Worm (Caenorhabditis elegans) whole organism, young adult: ENCODE measurements around the gene R04E5.9.

Experiments used
- B0019.2 ChIP-seq: fragments of 200-800 bp; sonication (Bioruptor generic); conservative IDR thresholded peaks from 2 replicates; pipeline ENCODE4 v1.3.6; 2022; ENCODE audit warnings: missing genetic modification reagents, missing genetic modification characterization, missing compliant biosample characterization
- C06A6.2 ChIP-seq: fragments of 200-800 bp; sonication (Bioruptor generic); conservative IDR thresholded peaks from 2 replicates; pipeline ENCODE4 v1.3.6; 2022; ENCODE audit warnings: missing genetic modification characterization, missing compliant biosample characterization
- D2030.7 ChIP-seq: fragments of 200-800 bp; sonication (Bioruptor generic); IDR thresholded peaks from 2 replicates; pipeline ENCODE4 v1.3.6; 2022; ENCODE audit warnings: missing genetic modification reagents, missing genetic modification characterization, missing compliant biosample characterization
- F22D6.2 ChIP-seq: sonication (generic microtip); optimal IDR thresholded peaks from 2 replicates; lab custom pipeline; 2016; ENCODE audit warnings: mild to moderate bottlenecking, missing genetic modification characterization, missing compliant biosample characterization
- F55B11.4 ChIP-seq: sonication (generic microtip); optimal IDR thresholded peaks from 2 replicates; lab custom pipeline; 2016; ENCODE audit warnings: missing compliant biosample characterization, missing genetic modification characterization, borderline replicate concordance; ENCODE audit not compliant: insufficient read depth
- F57C9.4 ChIP-seq: sonication (generic microtip); optimal IDR thresholded peaks from 2 replicates; lab custom pipeline; 2017; ENCODE audit warnings: mild to moderate bottlenecking, missing genetic modification characterization, missing compliant biosample characterization
- T26A5.8 ChIP-seq: sonication (generic microtip); optimal IDR thresholded peaks from 2 replicates; lab custom pipeline; 2016; ENCODE audit warnings: missing genetic modification characterization, missing compliant biosample characterization
- Y53F4B.3 ChIP-seq: fragments of 200-800 bp; sonication (Bioruptor generic); IDR thresholded peaks from 2 replicates; pipeline ENCODE4 v1.3.6; 2022; ENCODE audit warnings: missing genetic modification reagents, missing genetic modification characterization, missing compliant biosample characterization
- Y53G8AR.9 ChIP-seq: fragments of 200-800 bp; sonication (Bioruptor generic); conservative IDR thresholded peaks from 2 replicates; pipeline ENCODE4 v1.3.6; 2022; ENCODE audit warnings: missing genetic modification reagents, missing genetic modification characterization, missing compliant biosample characterization
- Y56A3A.18 ChIP-seq: fragments of 200-800 bp; sonication (Bioruptor generic); IDR thresholded peaks from 2 replicates; pipeline ENCODE4 v1.3.6; 2022; ENCODE audit warnings: missing genetic modification reagents, missing genetic modification characterization, missing compliant biosample characterization
- Y95B8A.8 ChIP-seq: fragments of 200-800 bp; sonication (Bioruptor generic); IDR thresholded peaks from 2 replicates; pipeline ENCODE4 v1.3.6; 2022; ENCODE audit warnings: missing genetic modification reagents, missing genetic modification characterization, missing compliant biosample characterization
- ZK185.1 ChIP-seq: sonication (generic microtip); optimal IDR thresholded peaks from 2 replicates; lab custom pipeline; 2016; ENCODE audit warnings: mild to moderate bottlenecking, missing genetic modification characterization, missing compliant biosample characterization; ENCODE audit not compliant: poor library complexity, severe bottlenecking
- akir-1 ChIP-seq: fragments of 200-800 bp; sonication (Bioruptor generic); optimal IDR thresholded peaks from 2 replicates; lab custom pipeline; 2018; ENCODE audit warnings: mild to moderate bottlenecking, missing genetic modification characterization, moderate library complexity, missing compliant biosample characterization
- ama-1 ChIP-seq, 3 experiments: fragments of 150-350 bp in 1 of 3; sonication (generic microtip) in 2 of 3; optimal IDR thresholded peaks; 2 replicates each; lab custom pipeline; 2014 to 2018; ENCODE audit warnings: missing biosample characterization in 2 of 3, missing genetic modification characterization in 2 of 3, missing genetic modification reagents in 2 of 3
- attf-5 ChIP-seq: fragments of 200-800 bp; sonication (Bioruptor generic); optimal IDR thresholded peaks from 2 replicates; lab custom pipeline; 2018; ENCODE audit warnings: mild to moderate bottlenecking, missing genetic modification characterization, missing compliant biosample characterization
- attf-6 ChIP-seq: fragments of 200-800 bp; sonication (Bioruptor generic); IDR thresholded peaks from 2 replicates; pipeline ENCODE4 v1.3.6; 2022; ENCODE audit warnings: missing genetic modification reagents, missing genetic modification characterization, missing compliant biosample characterization
- cebp-1 ChIP-seq, 2 experiments: fragments of 200-800 bp in 1 of 2; sonication (Bioruptor generic) in 1 of 2; sonication (generic microtip) in 1 of 2; IDR thresholded peaks in 1 of 2; optimal IDR thresholded peaks in 1 of 2; 2 replicates each; pipeline versions ENCODE4 v1.3.6 to Lab custom; 2017 to 2022; ENCODE audit warnings: missing compliant biosample characterization in 2 of 2, missing genetic modification characterization in 2 of 2, mild to moderate bottlenecking in 1 of 2, missing genetic modification reagents in 1 of 2, moderate library complexity in 1 of 2
- ceh-58 ChIP-seq: fragments of 200-800 bp; sonication (Bioruptor generic); IDR thresholded peaks from 2 replicates; pipeline ENCODE4 v1.3.6; 2022; ENCODE audit warnings: missing genetic modification characterization, missing compliant biosample characterization
- egl-44 ChIP-seq: fragments of 200-800 bp; sonication (Bioruptor generic); IDR thresholded peaks from 2 replicates; pipeline ENCODE4 v1.3.6; 2022; ENCODE audit warnings: missing genetic modification reagents, missing genetic modification characterization, missing compliant biosample characterization
- ets-4 ChIP-seq: fragments of 200-800 bp; sonication (Bioruptor generic); optimal IDR thresholded peaks from 2 replicates; lab custom pipeline; 2018; ENCODE audit warnings: mild to moderate bottlenecking, missing genetic modification characterization, missing compliant biosample characterization
- hmg-1.2 ChIP-seq: fragments of 200-800 bp; sonication (Bioruptor generic); IDR thresholded peaks from 2 replicates; pipeline ENCODE4 v1.3.6; 2022; ENCODE audit warnings: missing genetic modification reagents, missing genetic modification characterization, missing compliant biosample characterization
- lag-1 ChIP-seq: fragments of 200-800 bp; sonication (Bioruptor generic); IDR thresholded peaks from 2 replicates; pipeline ENCODE4 v1.3.6; 2022; ENCODE audit warnings: missing genetic modification reagents, missing genetic modification characterization, missing compliant biosample characterization
- lin-26 ChIP-seq: fragments of 200-800 bp; sonication (Bioruptor generic); IDR thresholded peaks from 2 replicates; pipeline ENCODE4 v1.3.6; 2022; ENCODE audit warnings: missing genetic modification reagents, missing genetic modification characterization, missing compliant biosample characterization
- lir-1 ChIP-seq: fragments of 200-800 bp; sonication (Bioruptor generic); conservative IDR thresholded peaks from 2 replicates; pipeline ENCODE4 v1.3.6; 2022; ENCODE audit warnings: missing genetic modification reagents, missing genetic modification characterization, missing compliant biosample characterization
- madf-3 ChIP-seq: fragments of 200-800 bp; sonication (Bioruptor generic); IDR thresholded peaks from 2 replicates; pipeline ENCODE4 v1.3.6; 2022; ENCODE audit warnings: missing genetic modification reagents, missing genetic modification characterization, missing compliant biosample characterization
- madf-8 ChIP-seq: fragments of 200-800 bp; sonication (Bioruptor generic); conservative IDR thresholded peaks from 2 replicates; pipeline ENCODE4 v1.3.6; 2022; ENCODE audit warnings: missing genetic modification reagents, missing genetic modification characterization, missing compliant biosample characterization
- mel-28 ChIP-seq: sonication (generic microtip); optimal IDR thresholded peaks from 2 replicates; lab custom pipeline; 2016; ENCODE audit warnings: borderline replicate concordance, mild to moderate bottlenecking, missing genetic modification characterization, missing compliant biosample characterization
- nfya-1 ChIP-seq: sonication (generic microtip); optimal IDR thresholded peaks from 2 replicates; lab custom pipeline; 2017; ENCODE audit warnings: antibody characterized with exemption, missing compliant biosample characterization, missing genetic modification characterization, borderline replicate concordance; ENCODE audit not compliant: insufficient read depth
- nfyb-1 ChIP-seq: fragments of 200-800 bp; sonication (Bioruptor generic); IDR thresholded peaks from 2 replicates; pipeline ENCODE4 v1.3.6; 2022; ENCODE audit warnings: missing genetic modification reagents, missing genetic modification characterization, missing compliant biosample characterization
- nhr-27 ChIP-seq: fragments of 200-800 bp; sonication (Bioruptor generic); optimal IDR thresholded peaks from 2 replicates; lab custom pipeline; 2018; ENCODE audit warnings: mild to moderate bottlenecking, missing genetic modification characterization, moderate library complexity, missing compliant biosample characterization
- nhr-90 ChIP-seq: sonication (generic microtip); optimal IDR thresholded peaks from 2 replicates; lab custom pipeline; 2016; ENCODE audit warnings: missing genotype, mild to moderate bottlenecking, missing genetic modification characterization, missing compliant biosample characterization
- pbrm-1 ChIP-seq: fragments of 200-800 bp; sonication (Bioruptor generic); IDR thresholded peaks from 2 replicates; pipeline ENCODE4 v1.3.6; 2022; ENCODE audit warnings: missing genetic modification reagents, missing genetic modification characterization, missing compliant biosample characterization
- rcor-1 ChIP-seq: fragments of 200-800 bp; sonication (Bioruptor generic); IDR thresholded peaks from 2 replicates; pipeline ENCODE4 v1.3.6; 2022; ENCODE audit warnings: missing genetic modification reagents, missing genetic modification characterization, missing compliant biosample characterization
- rec-8 ChIP-seq, 2 experiments: sonication (generic microtip); optimal IDR thresholded peaks; 2 replicates each; lab custom pipeline; 2016; ENCODE audit warnings: mild to moderate bottlenecking in 2 of 2, missing genetic modification characterization in 2 of 2, missing genetic modification reagents in 2 of 2, missing genotype in 2 of 2, missing biosample characterization in 1 of 2, missing compliant biosample characterization in 1 of 2, moderate library complexity in 1 of 2
- rpc-1 ChIP-seq, 2 experiments: fragments of 150-350 bp in 1 of 2; sonication (generic microtip) in 1 of 2; optimal IDR thresholded peaks; 2 replicates each; lab custom pipeline; 2014 to 2018; ENCODE audit warnings: missing biosample characterization in 1 of 2, missing genetic modification characterization in 1 of 2, missing genetic modification reagents in 1 of 2, missing genotype in 1 of 2
- snpc-1.1 ChIP-seq: sonication (generic microtip); optimal IDR thresholded peaks from 2 replicates; lab custom pipeline; 2017; ENCODE audit warnings: missing genetic modification characterization, mild to moderate bottlenecking, missing compliant biosample characterization, antibody characterized with exemption, moderate library complexity, missing genotype, missing genetic modification reagents; ENCODE audit not compliant: insufficient read depth
- snpc-1.3 ChIP-seq: sonication (generic microtip); optimal IDR thresholded peaks from 2 replicates; lab custom pipeline; 2017; ENCODE audit warnings: missing genetic modification characterization, mild to moderate bottlenecking, missing compliant biosample characterization, antibody characterized with exemption, moderate library complexity, missing genotype, missing genetic modification reagents; ENCODE audit not compliant: insufficient read depth
- sptf-2 ChIP-seq: fragments of 200-800 bp; sonication (Bioruptor generic); optimal IDR thresholded peaks from 2 replicates; lab custom pipeline; 2018; ENCODE audit warnings: mild to moderate bottlenecking, missing genetic modification characterization, missing compliant biosample characterization
- tbp1 ChIP-seq: fragments of 200-800 bp; sonication (Bioruptor generic); optimal IDR thresholded peaks from 2 replicates; lab custom pipeline; 2018; ENCODE audit warnings: mild to moderate bottlenecking, missing genetic modification characterization, missing compliant biosample characterization
- ztf-25 ChIP-seq: fragments of 200-800 bp; sonication (Bioruptor generic); IDR thresholded peaks from 2 replicates; pipeline ENCODE4 v1.3.6; 2022; ENCODE audit warnings: missing genetic modification reagents, missing genetic modification characterization, missing compliant biosample characterization
- ztf-26 ChIP-seq: sonication (generic microtip); optimal IDR thresholded peaks from 2 replicates; lab custom pipeline; 2017; ENCODE audit warnings: missing genetic modification characterization, missing compliant biosample characterization

The R04E5.9 gene

ce11 chrX:8819815-8820415 lies 9.0 kb upstream of the R04E5.9 start (continued):
- TF ChIP-seq ets-4 (GFP tag; lab: Kevin White, UChicago) (no peak), C06A6.2 (GFP tag; lab: Robert Waterston, UW) (no peak), mel-28 (tag; lab: Kevin White, UChicago) (no peak), nfyb-1 (GFP tag; lab: Robert Waterston, UW) (0 out of 2 replicates have a peak, but pooled peaks have one; percentile 43), ama-1 (optimal IDR thresholded peaks at IDR 0.05; lab: Kevin White, UChicago) (no peak), ama-1 (GFP tag; optimal IDR thresholded peaks at IDR 0.05; lab: Kevin White, UChicago) (peak in 1 of 2 experiments; percentile 14), snpc-1.1 (tag; lab: Kevin White, UChicago) (no peak), D2030.7 (GFP tag; lab: Robert Waterston, UW) (0 out of 2 replicates have a peak, but pooled peaks have one; percentile 36), rec-8 (tag; optimal IDR thresholded peaks at IDR 0.05; lab: Kevin White, UChicago) (no peak), snpc-1.3 (tag; lab: Kevin White, UChicago) (no peak), sptf-2 (GFP tag; lab: Kevin White, UChicago) (no peak), Y95B8A.8 (no peak)

ce11 chrX:8818438-8818837 lies 7.5 kb upstream of the R04E5.9 start:
- TF ChIP-seq tbp1 (GFP tag; lab: Kevin White, UChicago) (peak; percentile 81), attf-6 (0 out of 2 replicates have a peak, but pooled peaks have one; percentile 31), D2030.7 (GFP tag; lab: Robert Waterston, UW) (peak; percentile 87), rpc-1 (optimal IDR thresholded peaks at IDR 0.05; lab: Kevin White, UChicago) (peak; percentile 53), rpc-1 (tag; optimal IDR thresholded peaks at IDR 0.05; lab: Kevin White, UChicago) (peak; percentile 72), lin-26 (GFP tag; lab: Robert Waterston, UW) (peak; percentile 47), hmg-1.2 (peak; percentile 51), Y53F4B.3 (0 out of 2 replicates have a peak, but pooled peaks have one; percentile 17), egl-44 (GFP tag; lab: Robert Waterston, UW) (0 out of 2 replicates have a peak, but pooled peaks have one; percentile 14), snpc-1.3 (tag; lab: Kevin White, UChicago) (peak; percentile 6), pbrm-1 (GFP tag; lab: Robert Waterston, UW) (peak; percentile 63), Y56A3A.18 (peak; percentile 56; the same call in 1 of the 2 replicates), rcor-1 (GFP tag; lab: Robert Waterston, UW) (peak; percentile 76)

- TF ChIP-seq Y95B8A.8 (no peak), F22D6.2 (no peak), cebp-1 (GFP tag; IDR thresholded peaks at IDR 0.05; lab: Robert Waterston, UW) (no peak), cebp-1 (tag; optimal IDR thresholded peaks at IDR 0.05; lab: Kevin White, UChicago) (no peak), nhr-90 (tag; lab: Kevin White, UChicago) (peak; percentile 22), B0019.2 (GFP tag; lab: Robert Waterston, UW) (no peak), F57C9.4 (tag; lab: Kevin White, UChicago) (no peak), nhr-27 (no peak), madf-3 (GFP tag; lab: Robert Waterston, UW) (0 out of 2 replicates have a peak, but pooled peaks have one; percentile 17), egl-44 (GFP tag; lab: Robert Waterston, UW) (peak; percentile 76; the same call in 1 of the 2 replicates), ZK185.1 (tag; lab: Kevin White, UChicago) (peak; percentile 42), nfya-1 (tag; lab: Kevin White, UChicago) (no peak), attf-5 (GFP tag; lab: Kevin White, UChicago) (peak; percentile 6), T26A5.8 (tag; lab: Kevin White, UChicago) (no peak), Y53G8AR.9 (GFP tag; lab: Robert Waterston, UW) (no peak), F55B11.4 (tag; lab: Kevin White, UChicago) (no peak), madf-8 (GFP tag; lab: Robert Waterston, UW) (no peak), ceh-58 (GFP tag; lab: Robert Waterston, UW) (no peak), ztf-26 (tag; lab: Kevin White, UChicago) (no peak), ztf-25 (GFP tag; lab: Robert Waterston, UW) (no peak), akir-1 (GFP tag; lab: Kevin White, UChicago) (no peak), lir-1 (no peak), lag-1 (GFP tag; lab: Robert Waterston, UW) (no peak)
Observed at ce11 chrX:8817929-8818328, 7.0 kb upstream of the R04E5.9 start.
